Worm (Caenorhabditis elegans) whole organism, young adult: ENCODE measurements around the gene col-187.
"Not testable (repeated sequence)": the region's sequence is repeated elsewhere in the genome, so short reads cannot be mapped to it uniquely, and the experiment has no call there.

Experiments used
- C06A6.2 ChIP-seq: fragments of 200-800 bp; sonication (Bioruptor generic); conservative IDR thresholded peaks from 2 replicates; pipeline ENCODE4 v1.3.6; 2022; ENCODE audit warnings: missing genetic modification characterization, missing compliant biosample characterization
- F33H1.4 ChIP-seq: fragments of 200-800 bp; sonication (Bioruptor generic); IDR thresholded peaks from 2 replicates; pipeline ENCODE4 v1.3.6; 2022; ENCODE audit warnings: missing genetic modification reagents, missing genetic modification characterization, missing compliant biosample characterization
- F39B2.1 ChIP-seq: fragments of 200-800 bp; sonication (Bioruptor generic); IDR thresholded peaks from 2 replicates; pipeline ENCODE4 v1.3.6; 2022; ENCODE audit warnings: missing genetic modification reagents, missing genetic modification characterization, missing compliant biosample characterization
- F52B5.7 ChIP-seq: sonication (generic microtip); optimal IDR thresholded peaks from 2 replicates; lab custom pipeline; 2016; ENCODE audit warnings: mild to moderate bottlenecking, missing genetic modification characterization, missing compliant biosample characterization
- F57A8.1 ChIP-seq: fragments of 200-800 bp; sonication (Bioruptor generic); optimal IDR thresholded peaks from 2 replicates; lab custom pipeline; 2018; ENCODE audit warnings: mild to moderate bottlenecking, missing genetic modification characterization, moderate library complexity, missing compliant biosample characterization
- K11D2.4 ChIP-seq: fragments of 200-800 bp; sonication (Bioruptor generic); IDR thresholded peaks from 2 replicates; pipeline ENCODE4 v1.3.6; 2022; ENCODE audit warnings: missing genetic modification reagents, missing genetic modification characterization, missing compliant biosample characterization
- T07F8.4 ChIP-seq: sonication (generic microtip); optimal IDR thresholded peaks from 2 replicates; lab custom pipeline; 2016; ENCODE audit warnings: mild to moderate bottlenecking, missing genetic modification characterization, moderate library complexity, missing compliant biosample characterization
- Y56A3A.18 ChIP-seq: fragments of 200-800 bp; sonication (Bioruptor generic); IDR thresholded peaks from 2 replicates; pipeline ENCODE4 v1.3.6; 2022; ENCODE audit warnings: missing genetic modification reagents, missing genetic modification characterization, missing compliant biosample characterization
- Y67H2A.10 ChIP-seq: fragments of 200-800 bp; sonication (Bioruptor generic); conservative IDR thresholded peaks from 2 replicates; pipeline ENCODE4 v1.3.6; 2022; ENCODE audit warnings: missing genetic modification reagents, missing genetic modification characterization, missing compliant biosample characterization
- akir-1 ChIP-seq: fragments of 200-800 bp; sonication (Bioruptor generic); optimal IDR thresholded peaks from 2 replicates; lab custom pipeline; 2018; ENCODE audit warnings: mild to moderate bottlenecking, missing genetic modification characterization, moderate library complexity, missing compliant biosample characterization
- ama-1 ChIP-seq, 3 experiments: fragments of 150-350 bp in 1 of 3; sonication (generic microtip) in 2 of 3; optimal IDR thresholded peaks; 2 replicates each; lab custom pipeline; 2014 to 2018; ENCODE audit warnings: missing biosample characterization in 2 of 3, missing genetic modification characterization in 2 of 3, missing genetic modification reagents in 2 of 3
- aptf-3 ChIP-seq: fragments of 200-800 bp; sonication (Bioruptor generic); IDR thresholded peaks from 2 replicates; pipeline ENCODE4 v1.3.6; 2022; ENCODE audit warnings: missing genetic modification characterization, missing compliant biosample characterization
- athp-1 ChIP-seq: sonication (generic microtip); optimal IDR thresholded peaks from 2 replicates; lab custom pipeline; 2017; ENCODE audit warnings: mild to moderate bottlenecking, missing genetic modification characterization, missing compliant biosample characterization
- bed-1 ChIP-seq: fragments of 200-800 bp; sonication (Bioruptor generic); IDR thresholded peaks from 2 replicates; pipeline ENCODE4 v1.3.6; 2022; ENCODE audit warnings: missing genetic modification reagents, missing genetic modification characterization, missing compliant biosample characterization
- ccch-3 ChIP-seq: fragments of 200-800 bp; sonication (Bioruptor generic); optimal IDR thresholded peaks from 2 replicates; lab custom pipeline; 2018; ENCODE audit warnings: mild to moderate bottlenecking, missing genetic modification characterization, missing compliant biosample characterization
- cebp-2 ChIP-seq: fragments of 200-800 bp; sonication (Bioruptor generic); IDR thresholded peaks from 2 replicates; pipeline ENCODE4 v1.3.6; 2022; ENCODE audit warnings: missing genetic modification characterization, missing compliant biosample characterization
- ceh-40 ChIP-seq: fragments of 200-800 bp; sonication (Bioruptor generic); IDR thresholded peaks from 2 replicates; pipeline ENCODE4 v1.3.6; 2022; ENCODE audit warnings: missing genetic modification characterization, missing compliant biosample characterization
- ceh-58 ChIP-seq: fragments of 200-800 bp; sonication (Bioruptor generic); IDR thresholded peaks from 2 replicates; pipeline ENCODE4 v1.3.6; 2022; ENCODE audit warnings: missing genetic modification characterization, missing compliant biosample characterization
- chd-7 ChIP-seq: sonication (generic microtip); optimal IDR thresholded peaks from 2 replicates; lab custom pipeline; 2016; ENCODE audit warnings: mild to moderate bottlenecking, missing genetic modification characterization, moderate library complexity, missing compliant biosample characterization
- egl-44 ChIP-seq: fragments of 200-800 bp; sonication (Bioruptor generic); IDR thresholded peaks from 2 replicates; pipeline ENCODE4 v1.3.6; 2022; ENCODE audit warnings: missing genetic modification reagents, missing genetic modification characterization, missing compliant biosample characterization
- him-1 ChIP-seq: sonication (generic microtip); optimal IDR thresholded peaks from 2 replicates; lab custom pipeline; 2016; ENCODE audit warnings: missing genotype, missing genetic modification reagents, missing genetic modification characterization, missing compliant biosample characterization
- hmg-1.2 ChIP-seq: fragments of 200-800 bp; sonication (Bioruptor generic); IDR thresholded peaks from 2 replicates; pipeline ENCODE4 v1.3.6; 2022; ENCODE audit warnings: missing genetic modification reagents, missing genetic modification characterization, missing compliant biosample characterization
- hmg-20 ChIP-seq: fragments of 200-800 bp; sonication (Bioruptor generic); IDR thresholded peaks from 2 replicates; pipeline ENCODE4 v1.3.6; 2022; ENCODE audit warnings: missing genetic modification reagents, missing genetic modification characterization, missing compliant biosample characterization
- hrde-1 ChIP-seq: sonication (generic microtip); optimal IDR thresholded peaks from 2 replicates; lab custom pipeline; 2016; ENCODE audit warnings: missing genetic modification characterization, mild to moderate bottlenecking, missing compliant biosample characterization, moderate library complexity, missing genotype, missing genetic modification reagents, borderline replicate concordance
- let-607 ChIP-seq, 2 experiments: fragments of 200-800 bp in 1 of 2; sonication (Bioruptor generic) in 1 of 2; sonication (generic microtip) in 1 of 2; optimal IDR thresholded peaks; 2 replicates each; lab custom pipeline; 2016 to 2018; ENCODE audit warnings: mild to moderate bottlenecking in 2 of 2, missing compliant biosample characterization in 2 of 2, missing genetic modification characterization in 2 of 2, moderate library complexity in 2 of 2, missing genotype in 1 of 2
- lin-54 ChIP-seq: fragments of 200-800 bp; sonication (Bioruptor generic); optimal IDR thresholded peaks from 2 replicates; lab custom pipeline; 2018; ENCODE audit warnings: mild to moderate bottlenecking, missing genetic modification characterization, missing compliant biosample characterization
- lsl-1 ChIP-seq: fragments of 200-800 bp; sonication (Bioruptor generic); optimal IDR thresholded peaks from 2 replicates; lab custom pipeline; 2018; ENCODE audit warnings: mild to moderate bottlenecking, missing genetic modification characterization, moderate library complexity, missing compliant biosample characterization
- madf-8 ChIP-seq: fragments of 200-800 bp; sonication (Bioruptor generic); conservative IDR thresholded peaks from 2 replicates; pipeline ENCODE4 v1.3.6; 2022; ENCODE audit warnings: missing genetic modification reagents, missing genetic modification characterization, missing compliant biosample characterization
- mcd-1 ChIP-seq: fragments of 200-800 bp; sonication (Bioruptor generic); IDR thresholded peaks from 2 replicates; pipeline ENCODE4 v1.3.6; 2022; ENCODE audit warnings: missing genetic modification reagents, missing genetic modification characterization, missing compliant biosample characterization
- mxl-1 ChIP-seq: sonication (generic microtip); optimal IDR thresholded peaks from 2 replicates; lab custom pipeline; 2016; ENCODE audit warnings: missing genetic modification characterization, missing compliant biosample characterization
- nhr-179 ChIP-seq: sonication (generic microtip); optimal IDR thresholded peaks from 2 replicates; lab custom pipeline; 2016; ENCODE audit warnings: mild to moderate bottlenecking, missing genetic modification characterization, missing compliant biosample characterization
- nhr-90 ChIP-seq: sonication (generic microtip); optimal IDR thresholded peaks from 2 replicates; lab custom pipeline; 2016; ENCODE audit warnings: missing genotype, mild to moderate bottlenecking, missing genetic modification characterization, missing compliant biosample characterization
- rpc-1 ChIP-seq, 2 experiments: fragments of 150-350 bp in 1 of 2; sonication (generic microtip) in 1 of 2; optimal IDR thresholded peaks; 2 replicates each; lab custom pipeline; 2014 to 2018; ENCODE audit warnings: missing biosample characterization in 1 of 2, missing genetic modification characterization in 1 of 2, missing genetic modification reagents in 1 of 2, missing genotype in 1 of 2
- sea-2 ChIP-seq: fragments of 200-800 bp; sonication (Bioruptor generic); IDR thresholded peaks from 2 replicates; pipeline ENCODE4 v1.3.6; 2022; ENCODE audit warnings: missing genetic modification characterization, missing compliant biosample characterization
- snpc-1.3 ChIP-seq: sonication (generic microtip); optimal IDR thresholded peaks from 2 replicates; lab custom pipeline; 2017; ENCODE audit warnings: missing genetic modification characterization, mild to moderate bottlenecking, missing compliant biosample characterization, antibody characterized with exemption, moderate library complexity, missing genotype, missing genetic modification reagents; ENCODE audit not compliant: insufficient read depth
- snpc-4 ChIP-seq, 5 experiments: fragments of 150-350 bp in 1 of 5; sonication (generic microtip) in 4 of 5; optimal IDR thresholded peaks; 2 replicates each; lab custom pipeline; 2014 to 2018; ENCODE audit warnings: missing genetic modification characterization in 5 of 5, missing biosample characterization in 3 of 5, antibody characterized with exemption in 2 of 5, mild to moderate bottlenecking in 2 of 5, missing compliant biosample characterization in 2 of 5, missing genotype in 2 of 5, moderate library complexity in 2 of 5, missing genetic modification reagents in 1 of 5
- ztf-3 ChIP-seq: fragments of 200-800 bp; sonication (Bioruptor generic); optimal IDR thresholded peaks from 2 replicates; lab custom pipeline; 2018; ENCODE audit warnings: mild to moderate bottlenecking, missing genetic modification characterization, missing compliant biosample characterization

The col-187 gene

DNA sequence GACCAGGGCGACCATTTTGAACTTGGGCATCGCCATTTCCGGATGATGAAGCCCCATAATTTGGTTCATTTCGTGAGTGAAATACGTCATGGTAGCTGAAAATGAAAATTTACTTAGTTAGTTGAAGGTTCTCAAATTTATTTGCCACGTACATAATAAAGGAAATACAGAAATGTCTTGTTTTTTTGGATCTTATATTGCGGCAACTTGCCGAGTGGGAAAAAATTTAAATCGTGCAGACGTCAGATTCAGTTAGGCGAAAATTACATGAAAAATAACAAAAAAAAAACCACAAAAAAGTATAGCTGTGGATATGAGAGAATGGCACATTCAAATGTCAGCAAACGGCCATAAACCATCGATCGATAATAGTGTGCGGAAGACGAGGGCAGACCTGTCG, 13.8 kb upstream of the col-187 start, which contains the start of gene T27A8.2:
Gene T27A8.2, minus strand, starts transcription at position 101 of the 400 bp plus-strand sequence.
- TF ChIP-seq mxl-1 (tag; lab: Kevin White, UChicago) (no peak), F57A8.1 (GFP tag; lab: Kevin White, UChicago) (no peak), cebp-2 (GFP tag; lab: Robert Waterston, UW) (no peak), nhr-179 (tag; lab: Kevin White, UChicago) (no peak), lin-54 (no peak), rpc-1 (optimal IDR thresholded peaks at IDR 0.05; lab: Kevin White, UChicago) (no peak), rpc-1 (tag; optimal IDR thresholded peaks at IDR 0.05; lab: Kevin White, UChicago) (no peak), akir-1 (no peak), Y67H2A.10 (GFP tag; lab: Robert Waterston, UW) (no peak)

DNA sequence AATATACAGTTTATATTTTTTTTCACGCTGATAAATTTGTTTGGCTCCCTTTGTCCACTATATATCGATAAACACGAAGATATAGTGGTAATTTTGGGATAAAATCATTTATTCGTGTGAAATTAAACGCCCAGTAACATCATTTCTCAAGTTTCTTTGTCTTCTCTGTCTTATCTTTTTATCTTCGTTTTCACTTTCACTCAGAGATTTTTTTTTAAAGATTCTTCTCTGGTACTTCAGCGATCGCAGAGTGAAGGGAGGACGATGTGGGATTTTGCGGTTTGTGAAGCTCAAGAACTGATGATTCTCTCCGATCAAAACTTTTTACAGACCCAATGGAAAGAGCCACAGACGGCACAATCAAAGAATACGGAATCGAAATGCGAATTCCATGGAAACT, 10.3 kb upstream of the col-187 start, which contains the start of gene T27A8.3:
Gene T27A8.3, plus strand, starts transcription at position 301 of the 400 bp plus-strand sequence.
- TF ChIP-seq let-607 (tag; optimal IDR thresholded peaks at IDR 0.05; lab: Kevin White, UChicago); F33H1.4; aptf-3 (GFP tag; lab: Robert Waterston, UW): not testable (repeated sequence)

DNA sequence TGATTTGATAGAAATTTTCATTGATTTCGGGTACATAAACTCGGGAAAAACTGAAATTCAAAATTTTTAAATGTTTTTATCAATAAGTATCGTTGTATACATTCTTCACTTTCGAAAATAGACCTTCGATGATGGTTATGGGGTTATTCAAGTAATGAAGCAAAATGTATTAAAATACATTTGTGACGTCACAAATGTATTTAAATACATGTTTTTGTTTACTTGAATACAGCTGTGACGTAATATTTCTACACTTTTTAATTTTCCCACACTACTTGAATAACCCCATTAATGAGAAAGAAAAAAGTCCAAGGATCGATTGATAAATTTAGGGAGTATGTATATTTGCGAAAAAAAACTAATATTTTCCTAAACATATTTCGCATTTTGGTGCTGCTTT, 4.7 kb upstream of the col-187 start:
- TF ChIP-seq lin-54: no peak

DNA sequence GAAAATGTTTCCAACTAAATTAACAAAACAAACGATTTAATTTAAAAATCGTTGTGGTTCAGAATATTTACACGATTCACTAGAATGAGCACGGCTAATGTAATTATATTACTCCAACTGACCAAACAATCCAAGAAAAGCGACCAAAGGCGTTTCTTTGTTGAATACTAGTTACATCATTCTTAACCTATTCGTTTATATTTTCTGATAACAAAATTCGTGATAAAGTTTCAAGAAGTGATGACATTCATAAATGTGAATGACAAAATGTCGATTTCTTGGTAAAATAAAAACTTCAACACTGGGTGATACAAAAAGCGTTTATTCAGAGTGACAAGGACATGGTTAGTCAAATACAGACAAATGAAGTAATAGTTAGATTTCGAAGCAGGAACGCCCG, 3.8 kb downstream of the col-187 start, which contains the start of gene C30F2.4:
Gene C30F2.4, minus strand, starts transcription at position 101 of the 400 bp plus-strand sequence.
- TF ChIP-seq athp-1 (tag; lab: Kevin White, UChicago) (no peak), F39B2.1 (GFP tag; lab: Robert Waterston, UW) (no peak), him-1 (no peak), nhr-90 (no peak), T07F8.4 (no peak), K11D2.4 (GFP tag; lab: Robert Waterston, UW) (no peak), Y56A3A.18 (GFP tag; lab: Robert Waterston, UW) (no peak), F57A8.1 (GFP tag; lab: Kevin White, UChicago) (no peak), ccch-3 (GFP tag; lab: Kevin White, UChicago) (no peak), sea-2 (GFP tag; lab: Robert Waterston, UW) (no peak)
- TF ChIP-seq, all 124 proteins: peak for 0

DNA sequence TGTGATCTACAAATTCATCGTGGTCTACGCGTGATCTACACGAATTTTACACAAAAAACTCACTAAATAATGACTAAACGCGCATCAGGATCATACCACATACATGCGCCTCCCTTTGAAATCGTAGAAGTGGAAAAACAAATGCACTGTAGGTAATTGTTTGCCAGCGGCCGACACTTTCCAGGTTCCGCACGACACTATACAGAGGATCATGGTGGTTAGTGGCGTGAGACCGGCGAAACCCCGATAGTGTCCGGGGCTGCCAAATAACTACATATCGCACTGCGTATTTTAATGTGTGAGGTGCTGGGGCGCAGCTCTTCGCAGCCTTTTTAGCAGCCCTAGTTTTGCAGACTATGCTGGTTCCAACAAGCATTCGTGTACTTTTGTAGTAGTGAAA, 6.0 kb downstream of the col-187 start:
- TF ChIP-seq sea-2 (GFP tag; lab: Robert Waterston, UW) (no peak), athp-1 (tag; lab: Kevin White, UChicago) (no peak), hmg-1.2 (no peak), snpc-4 (GFP tag; optimal IDR thresholded peaks at IDR 0.05; lab: Kevin White, UChicago) (no peak), snpc-4 (tag; optimal IDR thresholded peaks at IDR 0.05; lab: Kevin White, UChicago) (peak in 1 of 4 experiments; percentile 59), F52B5.7 (tag; lab: Kevin White, UChicago) (no peak), lin-54 (no peak), snpc-1.3 (tag; lab: Kevin White, UChicago) (no peak)

DNA sequence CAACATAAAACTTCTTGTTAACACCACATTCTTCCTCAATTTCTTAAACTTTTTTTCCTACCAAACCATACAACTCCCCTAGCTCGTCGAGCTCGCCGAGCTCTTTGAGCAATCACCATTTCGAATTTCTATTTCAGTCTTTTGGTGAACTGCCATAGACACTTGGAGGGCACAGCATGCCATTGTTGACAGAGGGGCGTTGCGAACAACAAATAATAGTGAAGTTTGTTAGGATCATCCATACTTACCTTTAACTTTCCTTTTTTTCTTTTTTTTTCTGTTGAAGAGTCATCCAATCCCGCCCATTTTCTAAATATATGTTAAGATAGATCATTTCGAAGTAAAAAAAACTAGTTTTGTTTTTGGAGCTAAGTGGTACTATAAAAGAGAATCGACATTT, 9.3 kb downstream of the col-187 start, which contains the start of gene idpp-14:
Gene idpp-14, plus strand, starts transcription at position 324 of the 400 bp plus-strand sequence.
- TF ChIP-seq chd-7 (tag; lab: Kevin White, UChicago) (no peak), ama-1 (optimal IDR thresholded peaks at IDR 0.05; lab: Kevin White, UChicago) (no peak), ama-1 (GFP tag; optimal IDR thresholded peaks at IDR 0.05; lab: Kevin White, UChicago) (no peak), madf-8 (GFP tag; lab: Robert Waterston, UW) (no peak), ztf-3 (no peak), lsl-1 (GFP tag; lab: Kevin White, UChicago) (no peak), ceh-58 (no peak), hmg-20 (GFP tag; lab: Robert Waterston, UW) (no peak), mcd-1 (GFP tag; lab: Robert Waterston, UW) (no peak), bed-1 (GFP tag; lab: Robert Waterston, UW) (no peak), hrde-1 (tag; lab: Kevin White, UChicago) (no peak), T07F8.4 (no peak), egl-44 (GFP tag; lab: Robert Waterston, UW) (no peak), ceh-40 (GFP tag; lab: Robert Waterston, UW) (no peak), C06A6.2 (no peak), K11D2.4 (GFP tag; lab: Robert Waterston, UW) (no peak), cebp-2 (GFP tag; lab: Robert Waterston, UW) (no peak), ccch-3 (GFP tag; lab: Kevin White, UChicago) (no peak)
